Worm (Caenorhabditis elegans): ENCODE results near the gene ZK354.8.

Gene ZK354.8

ce11 chrIV:5277752-5278151 lies 28.2 kb downstream of the ZK354.8 start, which contains the start of gene F36H12.17:
Gene F36H12.17 (minus strand): TSS chrIV:5277852.
- no peak for TF ChIP-seq F26F4.8 (GFP tag; conservative IDR thresholded peaks at IDR 0.05)
- TF ChIP-seq zip-11 (GFP tag; IDR thresholded peaks at IDR 0.05): no peak
- TF ChIP-seq ces-1 (GFP tag; optimal IDR thresholded peaks at IDR 0.05): no peak
- TF ChIP-seq pqm-1 (tag; optimal IDR thresholded peaks at IDR 0.05): no peak
- TF ChIP-seq hlh-11 (tag; optimal IDR thresholded peaks at IDR 0.05): no peak
- no peak for TF ChIP-seq egl-43 (GFP tag; IDR thresholded peaks at IDR 0.05)
- TF ChIP-seq nhr-77 (tag; optimal IDR thresholded peaks at IDR 0.05): no peak
- TF ChIP-seq zip-2 (tag; optimal IDR thresholded peaks at IDR 0.05): no peak
- no peak for TF ChIP-seq nhr-42 (GFP tag; IDR thresholded peaks at IDR 0.05)
- TF ChIP-seq zfp-2 (tag; optimal IDR thresholded peaks at IDR 0.05): no peak
- no peak for TF ChIP-seq mes-2 (tag; optimal IDR thresholded peaks at IDR 0.05; ENCODE audit: poor library complexity, severe bottlenecking)
- TF ChIP-seq nhr-28 (tag; optimal IDR thresholded peaks at IDR 0.05): no peak
- no peak for TF ChIP-seq fkh-10 (GFP tag; optimal IDR thresholded peaks at IDR 0.05)
- no peak for TF ChIP-seq tra-1 (GFP tag; IDR thresholded peaks at IDR 0.05)
- TF ChIP-seq dve-1 (tag; optimal IDR thresholded peaks at IDR 0.05; ENCODE audit: insufficient read depth): no peak

- TF ChIP-seq jun-1 (tag; optimal IDR thresholded peaks at IDR 0.05): no peak
- no peak for TF ChIP-seq egl-43 (GFP tag; IDR thresholded peaks at IDR 0.05)
- TF ChIP-seq fkh-10 (GFP tag; optimal IDR thresholded peaks at IDR 0.05): no peak
Measured at ce11 chrIV:5274123-5274581, 31.8 kb downstream of the ZK354.8 start, which contains the start of gene slfl-4. Gene slfl-4 (plus strand): TSS chrIV:5274531.

ce11 chrIV:5273385-5273784 lies 32.6 kb downstream of the ZK354.8 start:
- TF ChIP-seq F49E8.2 (tag; optimal IDR thresholded peaks at IDR 0.05; ENCODE audit: borderline replicate concordance) (no peak), hmg-1.1 (GFP tag; IDR thresholded peaks at IDR 0.05) (no peak), unc-62 (GFP tag; optimal IDR thresholded peaks at IDR 0.05 in 1 of 2) (peak in 1 of 2 experiments; percentile 54), unc-62 (tag; optimal IDR thresholded peaks at IDR 0.05) (no peak), mxl-2 (GFP tag; conservative IDR thresholded peaks at IDR 0.05) (no peak), ceh-32 (tag; optimal IDR thresholded peaks at IDR 0.05; ENCODE audit: poor library complexity) (no peak), set-16 (GFP tag; IDR thresholded peaks at IDR 0.05) (peak; percentile 60; the same call in 1 of the 2 replicates), tag-97 (GFP tag; IDR thresholded peaks at IDR 0.05) (no peak), lin-13 (GFP tag; optimal IDR thresholded peaks at IDR 0.05) (no peak), mep-1 (tag; optimal IDR thresholded peaks at IDR 0.05) (no peak), zag-1 (tag; optimal IDR thresholded peaks at IDR 0.05) (no peak), nhr-76 (tag; optimal IDR thresholded peaks at IDR 0.05) (no peak), hlh-11 (tag; optimal IDR thresholded peaks at IDR 0.05) (no peak), jun-1 (tag; optimal IDR thresholded peaks at IDR 0.05) (no peak), ZK337.2 (GFP tag; IDR thresholded peaks at IDR 0.05) (no peak), aha-1 (tag) (no peak), Y5F2A.4 (GFP tag; optimal IDR thresholded peaks at IDR 0.05) (no peak), nhr-25 (tag; optimal IDR thresholded peaks at IDR 0.05; ENCODE audit: borderline replicate concordance, insufficient read depth) (no peak)

- TF ChIP-seq nhr-111 (GFP tag; optimal IDR thresholded peaks at IDR 0.05) (no peak), unc-62 (GFP tag; optimal IDR thresholded peaks at IDR 0.05 in 1 of 2) (peak in 1 of 2 experiments; percentile 65), unc-62 (tag; optimal IDR thresholded peaks at IDR 0.05) (no peak)
Measured at ce11 chrIV:5272518-5272917, 33.4 kb downstream of the ZK354.8 start, which contains the start of gene F36H12.3. Gene F36H12.3 (plus strand): TSS chrIV:5272818.

DNA sequence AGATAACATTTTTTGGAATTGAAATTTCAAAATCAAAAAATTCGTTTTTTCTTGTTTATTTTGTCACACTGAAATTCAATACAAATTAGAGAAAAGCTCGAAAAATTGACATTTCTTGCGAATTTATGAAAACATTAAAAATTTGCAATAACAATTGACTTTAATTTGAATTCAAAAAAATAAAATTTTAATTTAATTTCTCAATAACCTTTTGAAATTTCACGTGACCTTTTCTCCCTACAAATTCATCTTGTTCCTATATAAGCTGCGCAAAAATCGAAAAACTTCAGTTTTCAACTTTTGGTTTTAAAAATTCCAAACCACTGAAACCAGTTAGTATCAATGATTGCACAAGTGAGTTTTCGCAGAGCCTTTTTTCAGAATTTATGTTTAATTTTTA lies 37.1 kb downstream of the ZK354.8 start, which contains the start of gene F36H12.4:
F36H12.4 (plus strand) TSS at position 301 of the 400 bp plus-strand sequence.
- TF ChIP-seq mdl-1 (tag; optimal IDR thresholded peaks at IDR 0.05) (no peak), daf-8 (GFP tag; IDR thresholded peaks at IDR 0.05) (no peak), lin-39 (tag; optimal IDR thresholded peaks at IDR 0.05) (no peak), nhr-111 (GFP tag; optimal IDR thresholded peaks at IDR 0.05) (no peak), ceh-82 (tag; optimal IDR thresholded peaks at IDR 0.05) (no peak), lin-1 (GFP tag; IDR thresholded peaks at IDR 0.05) (no peak), nhr-11 (tag; optimal IDR thresholded peaks at IDR 0.05) (no peak), zfp-3 (GFP tag; conservative IDR thresholded peaks at IDR 0.05) (no peak), unc-130 (GFP tag; optimal IDR thresholded peaks at IDR 0.05) (no peak), lin-29 (GFP tag; IDR thresholded peaks at IDR 0.05) (no peak), unc-39 (tag; optimal IDR thresholded peaks at IDR 0.05) (no peak)

Data from whole organism, L4 larva.